Fruit fly (Drosophila melanogaster) whole organism, adult: ENCODE measurements around the gene mus301.

Experiments used
- CG11617 ChIP-seq: fragments of 200-800 bp; sonication (Bioruptor generic); optimal IDR thresholded peaks from 2 replicates; lab custom pipeline; 2017; ENCODE audit warnings: mild to moderate bottlenecking, missing biosample characterization, missing genetic modification reagents, missing genetic modification characterization
- CG12768 ChIP-seq: fragments of 200-800 bp; sonication (Bioruptor generic); optimal IDR thresholded peaks from 2 replicates; lab custom pipeline; 2017; ENCODE audit warnings: missing biosample characterization, missing genetic modification characterization, mild to moderate bottlenecking, moderate library complexity, missing genetic modification reagents
- CG14711 ChIP-seq: fragments of 200-800 bp; sonication (Bioruptor generic); optimal IDR thresholded peaks from 2 replicates; lab custom pipeline; 2018; ENCODE audit warnings: missing biosample characterization, mild to moderate bottlenecking, missing genetic modification characterization, moderate library complexity
- CG1620 ChIP-seq: fragments of 200-800 bp; sonication (Bioruptor generic); optimal IDR thresholded peaks from 2 replicates; lab custom pipeline; 2016; ENCODE audit warnings: missing biosample characterization, missing genetic modification characterization
- CG33017 ChIP-seq: fragments of 200-800 bp; sonication (Bioruptor generic); optimal IDR thresholded peaks from 2 replicates; lab custom pipeline; 2018; ENCODE audit warnings: missing biosample characterization, mild to moderate bottlenecking, missing genetic modification characterization, moderate library complexity
- CG5204 ChIP-seq: fragments of 200-800 bp; sonication (Bioruptor generic); optimal IDR thresholded peaks from 2 replicates; lab custom pipeline; 2016; ENCODE audit warnings: missing biosample characterization, missing genetic modification characterization
- CG7045 ChIP-seq: fragments of 200-800 bp; sonication (Bioruptor generic); optimal IDR thresholded peaks from 2 replicates; lab custom pipeline; 2017; ENCODE audit warnings: missing biosample characterization, mild to moderate bottlenecking, missing genetic modification characterization
- CG7101 ChIP-seq: fragments of 200-800 bp; sonication (Bioruptor generic); optimal IDR thresholded peaks from 2 replicates; lab custom pipeline; 2018; ENCODE audit warnings: missing biosample characterization, mild to moderate bottlenecking, missing genetic modification characterization, moderate library complexity
- Clk ChIP-seq: fragments of 200-800 bp; sonication (Bioruptor generic); optimal IDR thresholded peaks from 2 replicates; lab custom pipeline; 2017; ENCODE audit warnings: missing biosample characterization, missing genetic modification characterization
- Crg-1 ChIP-seq: fragments of 200-800 bp; sonication (Bioruptor generic); optimal IDR thresholded peaks from 2 replicates; lab custom pipeline; 2016; ENCODE audit warnings: missing biosample characterization, missing genetic modification characterization
- Hr96 ChIP-seq: fragments of 200-800 bp; sonication (Bioruptor generic); optimal IDR thresholded peaks from 2 replicates; lab custom pipeline; 2016; ENCODE audit warnings: missing biosample characterization, missing genetic modification characterization
- Mnt ChIP-seq: fragments of 200-800 bp; sonication (Bioruptor generic); optimal IDR thresholded peaks from 2 replicates; lab custom pipeline; 2016; ENCODE audit warnings: missing biosample characterization, mild to moderate bottlenecking, missing genetic modification characterization
- bab1 ChIP-seq: fragments of 200-800 bp; sonication (Bioruptor generic); optimal IDR thresholded peaks from 3 replicates; lab custom pipeline; 2019; ENCODE audit warnings: missing biosample characterization, mild to moderate bottlenecking, missing genetic modification characterization, moderate library complexity
- cic ChIP-seq: fragments of 200-800 bp; sonication (Bioruptor generic); optimal IDR thresholded peaks from 2 replicates; lab custom pipeline; 2017; ENCODE audit warnings: missing biosample characterization, mild to moderate bottlenecking, missing genetic modification characterization, moderate library complexity
- cnc ChIP-seq, 2 experiments: fragments of >200 bp; optimal IDR thresholded peaks; 2 replicates each; lab custom pipeline; 2017
- kay ChIP-seq: fragments of 200-800 bp; sonication (Bioruptor generic); peaks from one replicate; lab custom pipeline; 2016; ENCODE audit warnings: missing biosample characterization, missing genetic modification characterization, borderline replicate concordance
- ovo ChIP-seq: fragments of 200-800 bp; sonication (Bioruptor generic); optimal IDR thresholded peaks from 2 replicates; lab custom pipeline; 2016; ENCODE audit warnings: missing biosample characterization, missing genetic modification characterization
- pad ChIP-seq: fragments of 200-800 bp; sonication (Bioruptor generic); optimal IDR thresholded peaks from 3 replicates; lab custom pipeline; 2017; ENCODE audit warnings: missing biosample characterization, missing genetic modification characterization, mild to moderate bottlenecking, moderate library complexity, missing genetic modification reagents
- tj ChIP-seq: fragments of 200-800 bp; sonication (Bioruptor generic); optimal IDR thresholded peaks from 3 replicates; lab custom pipeline; 2017; ENCODE audit warnings: missing biosample characterization, mild to moderate bottlenecking, missing genetic modification characterization, moderate library complexity
- toe ChIP-seq: fragments of 200-800 bp; sonication (Bioruptor generic); optimal IDR thresholded peaks from 2 replicates; lab custom pipeline; 2016; ENCODE audit warnings: missing biosample characterization, missing genetic modification characterization

The mus301 gene

dm6 chr3L:8185263-8186227 lies 47.9 kb downstream of the mus301 start:
- TF ChIP-seq CG7101 (tag; lab: Kevin White, UChicago) (peak; percentile 40), CG1620 (GFP tag; lab: Kevin White, UChicago) (peak; percentile 28), CG12768 (GFP tag; lab: Kevin White, UChicago) (peak; percentile 70), ovo (GFP tag; lab: Kevin White, UChicago) (no peak), cic (GFP tag; lab: Kevin White, UChicago) (peak; percentile 94), CG7045 (GFP tag; lab: Kevin White, UChicago) (peak; percentile 27), CG14711 (tag; lab: Kevin White, UChicago) (peak; percentile 20), cnc (optimal IDR thresholded peaks at IDR 0.05; lab: Kevin White, UChicago) (no peak), kay (GFP tag; lab: Kevin White, UChicago) (no peak), CG33017 (tag; lab: Kevin White, UChicago) (peak; percentile 60), tj (GFP tag; lab: Kevin White, UChicago) (peak; percentile 55), Hr96 (peak; percentile 73), toe (GFP tag; lab: Kevin White, UChicago) (no peak), Crg-1 (peak; percentile 24), Clk (GFP tag; lab: Kevin White, UChicago) (peak; percentile 15), bab1 (GFP tag; lab: Kevin White, UChicago) (peak; percentile 5), CG5204 (no peak), CG11617 (GFP tag; lab: Kevin White, UChicago) (peak; percentile 81), pad (GFP tag; lab: Kevin White, UChicago) (peak; percentile 20), Mnt (peak; percentile 37)

- TF ChIP-seq cnc (optimal IDR thresholded peaks at IDR 0.05; lab: Kevin White, UChicago): no peak
- peak; percentile 84 for TF ChIP-seq pad (GFP tag; lab: Kevin White, UChicago)
- peak; percentile 88 for TF ChIP-seq Mnt
- TF ChIP-seq CG5204: no peak
- peak; percentile 96 for TF ChIP-seq CG1620 (GFP tag; lab: Kevin White, UChicago)
- TF ChIP-seq tj (GFP tag; lab: Kevin White, UChicago): peak; percentile 68
- peak; percentile 86 for TF ChIP-seq ovo (GFP tag; lab: Kevin White, UChicago)
- peak; percentile 93 for TF ChIP-seq Clk (GFP tag; lab: Kevin White, UChicago)
- peak; percentile 90 for TF ChIP-seq CG7101 (tag; lab: Kevin White, UChicago)
- TF ChIP-seq Hr96: peak; percentile 92
- peak; percentile 76 for TF ChIP-seq cic (GFP tag; lab: Kevin White, UChicago)
- peak; percentile 65 for TF ChIP-seq kay (GFP tag; lab: Kevin White, UChicago)
- TF ChIP-seq bab1 (GFP tag; lab: Kevin White, UChicago): peak; percentile 89
- peak; percentile 87 for TF ChIP-seq Crg-1
- peak; percentile 96 for TF ChIP-seq toe (GFP tag; lab: Kevin White, UChicago)
- peak; percentile 82 for TF ChIP-seq CG14711 (tag; lab: Kevin White, UChicago)
- peak; percentile 83 for TF ChIP-seq CG33017 (tag; lab: Kevin White, UChicago)
- TF ChIP-seq CG11617 (GFP tag; lab: Kevin White, UChicago): peak; percentile 89
- peak; percentile 89 for TF ChIP-seq CG7045 (GFP tag; lab: Kevin White, UChicago)
- TF ChIP-seq CG12768 (GFP tag; lab: Kevin White, UChicago): peak; percentile 88
Observed at dm6 chr3L:8186627-8187396, 49.2 kb downstream of the mus301 start, which contains the start of the genes ERR and Atg18a. Gene ERR, minus strand, starts transcription at chr3L:8186671. Gene Atg18a, plus strand, starts transcription at chr3L:8186857.

dm6 chr3L:8187397-8187811 lies 49.8 kb downstream of the mus301 start:
- TF ChIP-seq CG5204 (no peak), toe (GFP tag; lab: Kevin White, UChicago) (no peak), CG1620 (GFP tag; lab: Kevin White, UChicago) (no peak), ovo (GFP tag; lab: Kevin White, UChicago) (no peak), Crg-1 (no peak), cnc (optimal IDR thresholded peaks at IDR 0.05; lab: Kevin White, UChicago) (no peak), bab1 (GFP tag; lab: Kevin White, UChicago) (no peak), Hr96 (no peak), Clk (GFP tag; lab: Kevin White, UChicago) (no peak), CG7101 (tag; lab: Kevin White, UChicago) (no peak), CG12768 (GFP tag; lab: Kevin White, UChicago) (no peak), pad (GFP tag; lab: Kevin White, UChicago) (no peak), CG7045 (GFP tag; lab: Kevin White, UChicago) (no peak), cic (GFP tag; lab: Kevin White, UChicago) (no peak), kay (GFP tag; lab: Kevin White, UChicago) (no peak), CG33017 (tag; lab: Kevin White, UChicago) (no peak)

dm6 chr3L:8189234-8189633 lies 51.6 kb downstream of the mus301 start:
- no peak for TF ChIP-seq CG1620 (GFP tag; lab: Kevin White, UChicago)
- no peak for TF ChIP-seq CG7101 (tag; lab: Kevin White, UChicago)
- no peak for TF ChIP-seq cic (GFP tag; lab: Kevin White, UChicago)
- TF ChIP-seq CG14711 (tag; lab: Kevin White, UChicago): no peak
- no peak for TF ChIP-seq CG12768 (GFP tag; lab: Kevin White, UChicago)
- no peak for TF ChIP-seq Crg-1
